Fruit fly (Drosophila melanogaster) whole organism, embryonic: ENCODE measurements around the gene CG6052.

Experiments
- B-H1 ChIP-seq: fragments of 200-800 bp; sonication (Bioruptor generic); IDR thresholded peaks from 3 replicates; pipeline ENCODE4 v1.3.6; 2022; ENCODE audit warnings: missing biosample characterization, missing genetic modification characterization
- CG11093 ChIP-seq: fragments of 200-800 bp; sonication (Bioruptor generic); IDR thresholded peaks from 3 replicates; pipeline ENCODE4 v1.3.6; 2022; ENCODE audit warnings: missing biosample characterization, missing genetic modification characterization
- CG11398 ChIP-seq: fragments of 200-800 bp; sonication (Bioruptor generic); optimal IDR thresholded peaks from 2 replicates; lab custom pipeline; 2016; ENCODE audit warnings: missing biosample characterization, missing genetic modification characterization
- CG12071 ChIP-seq: fragments of 200-800 bp; sonication (Bioruptor generic); optimal IDR thresholded peaks from 3 replicates; lab custom pipeline; 2018; ENCODE audit warnings: missing biosample characterization, mild to moderate bottlenecking, missing genetic modification characterization
- CG13775 ChIP-seq: fragments of 200-800 bp; sonication (Bioruptor generic); optimal IDR thresholded peaks from 3 replicates; lab custom pipeline; 2017; ENCODE audit warnings: missing biosample characterization, mild to moderate bottlenecking, missing genetic modification characterization
- CG14710 ChIP-seq: fragments of 200-800 bp; sonication (Bioruptor generic); optimal IDR thresholded peaks from 3 replicates; lab custom pipeline; 2019; ENCODE audit warnings: missing biosample characterization, mild to moderate bottlenecking, missing genetic modification characterization, moderate library complexity
- CG14965 ChIP-seq: fragments of 200-800 bp; sonication (Bioruptor generic); optimal IDR thresholded peaks from 2 replicates; lab custom pipeline; 2016; ENCODE audit warnings: missing biosample characterization, missing genetic modification characterization, borderline replicate concordance
- CG1602 ChIP-seq: fragments of 200-800 bp; sonication (Bioruptor generic); optimal IDR thresholded peaks from 3 replicates; lab custom pipeline; 2016; ENCODE audit warnings: missing biosample characterization, missing genetic modification characterization
- CG1647 ChIP-seq: fragments of 200-800 bp; sonication (Bioruptor generic); optimal IDR thresholded peaks from 3 replicates; lab custom pipeline; 2016; ENCODE audit warnings: missing biosample characterization, missing genetic modification characterization
- CG16779 ChIP-seq: fragments of 200-800 bp; sonication (Bioruptor generic); IDR thresholded peaks from 2 replicates; pipeline ENCODE4 v1.3.6; 2022; ENCODE audit warnings: missing biosample characterization, missing genetic modification characterization
- CG16863 ChIP-seq: fragments of 200-800 bp; sonication (Bioruptor generic); optimal IDR thresholded peaks from 3 replicates; lab custom pipeline; 2016; ENCODE audit warnings: missing biosample characterization, missing genetic modification characterization
- CG17328 ChIP-seq: fragments of 200-800 bp; sonication (Bioruptor generic); IDR thresholded peaks from 2 replicates; pipeline ENCODE4 v1.3.6; 2022; ENCODE audit warnings: missing biosample characterization, missing genetic modification characterization
- CG2199 ChIP-seq: fragments of 200-800 bp; sonication (Bioruptor generic); IDR thresholded peaks from 3 replicates; pipeline ENCODE4 v1.3.6; 2022; ENCODE audit warnings: missing biosample characterization, missing genetic modification characterization
- CG2889 ChIP-seq: fragments of 200-800 bp; sonication (Bioruptor generic); IDR thresholded peaks from 3 replicates; pipeline ENCODE4 v1.3.6; 2022; ENCODE audit warnings: missing biosample characterization, missing genetic modification characterization
- CG30020 ChIP-seq: fragments of 200-800 bp; optimal IDR thresholded peaks from 2 replicates; lab custom pipeline; 2019; ENCODE audit warnings: missing biosample characterization, mild to moderate bottlenecking, missing genetic modification characterization, moderate library complexity
- CG3065 ChIP-seq: fragments of 200-800 bp; sonication (Bioruptor generic); optimal IDR thresholded peaks from 2 replicates; lab custom pipeline; 2016; ENCODE audit warnings: missing biosample characterization, missing genetic modification characterization
- CG33557 ChIP-seq: fragments of 200-800 bp; sonication (Bioruptor generic); optimal IDR thresholded peaks from 2 replicates; lab custom pipeline; 2019; ENCODE audit warnings: missing biosample characterization, mild to moderate bottlenecking, missing genetic modification characterization, moderate library complexity
- CG5953 ChIP-seq: fragments of 200-800 bp; sonication (Bioruptor generic); IDR thresholded peaks from 2 replicates; pipeline ENCODE4 v1.3.6; 2022; ENCODE audit warnings: missing biosample characterization, missing genetic modification characterization
- CG6765 ChIP-seq: fragments of 200-800 bp; sonication (Bioruptor generic); optimal IDR thresholded peaks from 3 replicates; lab custom pipeline; 2017; ENCODE audit warnings: missing biosample characterization, mild to moderate bottlenecking, missing genetic modification characterization
- CG6791 ChIP-seq: fragments of 200-800 bp; sonication (Bioruptor generic); IDR thresholded peaks from 3 replicates; pipeline ENCODE4 v1.3.6; 2022; ENCODE audit warnings: missing biosample characterization, missing genetic modification characterization; ENCODE audit not compliant: partially characterized antibody
- CG7372 ChIP-seq: fragments of 200-800 bp; sonication (Bioruptor generic); IDR thresholded peaks from 2 replicates; pipeline ENCODE4 v1.3.6; 2022; ENCODE audit warnings: missing biosample characterization, missing genetic modification characterization
- CG8359 ChIP-seq: fragments of 200-800 bp; sonication (Bioruptor generic); optimal IDR thresholded peaks from 2 replicates; lab custom pipeline; 2017; ENCODE audit warnings: missing biosample characterization, mild to moderate bottlenecking, missing genetic modification characterization, borderline replicate concordance
- CTCF ChIP-seq: fragments of 200-800 bp; sonication (Bioruptor generic); optimal IDR thresholded peaks from 2 replicates; lab custom pipeline; 2017; ENCODE audit warnings: missing biosample characterization, mild to moderate bottlenecking, missing genetic modification characterization, moderate library complexity
- Dip2 ChIP-seq: fragments of 200-800 bp; sonication (Bioruptor generic); IDR thresholded peaks from 2 replicates; pipeline ENCODE4 v1.3.6; 2022; ENCODE audit warnings: missing biosample characterization, missing genetic modification characterization
- Dref ChIP-seq: fragments of 200-800 bp; sonication (Bioruptor generic); IDR thresholded peaks from 2 replicates; pipeline ENCODE4 v1.3.6; 2022; ENCODE audit warnings: missing biosample characterization, missing genetic modification characterization
- Ets65A ChIP-seq: fragments of 200-800 bp; sonication (Bioruptor generic); peaks from one replicate; lab custom pipeline; 2016; ENCODE audit warnings: missing biosample characterization, missing genetic modification characterization
- GATAe ChIP-seq: fragments of 200-800 bp; sonication (Bioruptor generic); conservative IDR thresholded peaks from 2 replicates; pipeline ENCODE4 v1.3.6; 2022; ENCODE audit warnings: missing biosample characterization, missing genetic modification characterization
- Hey ChIP-seq: fragments of 200-800 bp; sonication (Bioruptor generic); optimal IDR thresholded peaks from 3 replicates; lab custom pipeline; 2018; ENCODE audit warnings: missing biosample characterization, mild to moderate bottlenecking, missing genetic modification characterization
- Nf-YC ChIP-seq: fragments of 200-800 bp; optimal IDR thresholded peaks from 3 replicates; lab custom pipeline; 2019; ENCODE audit warnings: missing biosample characterization, mild to moderate bottlenecking, missing genetic modification characterization, moderate library complexity
- Trl ChIP-seq, 3 experiments: fragments of >200 bp in 2 of 3; fragments of 200-800 bp in 1 of 3; sonication (Bioruptor generic) in 1 of 3; optimal IDR thresholded peaks; 2 replicates in 1 of 3; 3 replicates in 2 of 3; lab custom pipeline; 2016 to 2017; ENCODE audit warnings: missing biosample characterization in 1 of 3, missing genetic modification characterization in 1 of 3
- cwo ChIP-seq: fragments of 200-800 bp; sonication (Bioruptor generic); optimal IDR thresholded peaks from 3 replicates; lab custom pipeline; 2017; ENCODE audit warnings: missing biosample characterization, missing genetic modification characterization, mild to moderate bottlenecking, moderate library complexity, missing genetic modification reagents
- dmrt11E ChIP-seq: fragments of 200-800 bp; sonication (Bioruptor generic); optimal IDR thresholded peaks from 3 replicates; lab custom pipeline; 2018; ENCODE audit warnings: missing biosample characterization, mild to moderate bottlenecking, missing genetic modification characterization, moderate library complexity
- grn ChIP-seq: fragments of 200-800 bp; sonication (Bioruptor generic); optimal IDR thresholded peaks from 3 replicates; lab custom pipeline; 2017; ENCODE audit warnings: missing biosample characterization, missing genetic modification characterization
- gsb ChIP-seq: fragments of 200-800 bp; sonication (Bioruptor generic); IDR thresholded peaks from 2 replicates; pipeline ENCODE4 v1.3.6; 2022; ENCODE audit warnings: missing biosample characterization, missing genetic modification characterization
- ind ChIP-seq: fragments of 200-800 bp; sonication (Bioruptor generic); optimal IDR thresholded peaks from 3 replicates; lab custom pipeline; 2016; ENCODE audit warnings: missing biosample characterization, missing genetic modification characterization
- lov ChIP-seq, 2 experiments: fragments of 200-800 bp in 1 of 2; fragments of >200 bp in 1 of 2; sonication (Bioruptor generic) in 1 of 2; IDR thresholded peaks in 1 of 2; optimal IDR thresholded peaks in 1 of 2; 2 replicates in 1 of 2; 3 replicates in 1 of 2; pipeline versions ENCODE4 v1.3.6 to Lab custom; 2017 to 2022; ENCODE audit warnings: missing biosample characterization in 1 of 2, missing genetic modification characterization in 1 of 2
- repo ChIP-seq: fragments of 200-800 bp; sonication (Bioruptor generic); optimal IDR thresholded peaks from 2 replicates; lab custom pipeline; 2016; ENCODE audit warnings: missing biosample characterization, missing genetic modification characterization
- sens ChIP-seq: fragments of 200-800 bp; sonication (Bioruptor generic); peaks from one replicate; lab custom pipeline; 2016; ENCODE audit warnings: missing biosample characterization, missing genetic modification characterization
- sim ChIP-seq: fragments of 200-800 bp; sonication (Bioruptor generic); IDR thresholded peaks from 2 replicates; pipeline ENCODE4 v1.3.6; 2022; ENCODE audit warnings: missing biosample characterization, missing genetic modification characterization
- stwl ChIP-seq: fragments of 200-800 bp; sonication (Bioruptor generic); optimal IDR thresholded peaks from 3 replicates; lab custom pipeline; 2018; ENCODE audit warnings: missing biosample characterization, mild to moderate bottlenecking, missing genetic modification characterization, moderate library complexity
- ttk ChIP-seq: fragments of 200-800 bp; sonication (Bioruptor generic); IDR thresholded peaks from 2 replicates; pipeline ENCODE4 v2.1.2; 2022; ENCODE audit warnings: missing biosample characterization, missing genetic modification characterization
- usp ChIP-seq: fragments of >200 bp; optimal IDR thresholded peaks from 2 replicates; lab custom pipeline; 2017; ENCODE audit warnings: missing biosample characterization, missing genetic modification characterization
- vfl ChIP-seq: fragments of 200-800 bp; sonication (Bioruptor generic); optimal IDR thresholded peaks from 2 replicates; lab custom pipeline; 2016; ENCODE audit warnings: missing biosample characterization, missing genetic modification characterization
- zen2 ChIP-seq: fragments of 200-800 bp; sonication (Bioruptor generic); IDR thresholded peaks from 3 replicates; pipeline ENCODE4 v1.3.6; 2022; ENCODE audit warnings: missing biosample characterization, missing genetic modification characterization; ENCODE audit not compliant: partially characterized antibody

Gene CG6052

dm6 chr3L:17763987-17764386, 34.8 kb upstream of the CG6052 start, which contains the start of the genes Adgf-A and Adgf-A2 (continued):
- TF ChIP-seq grn (peak; percentile 11), CG2199 (peak; percentile 92), CG14965 (no peak), ttk (GFP tag; lab: Robert Waterston, UW) (0 out of 2 replicates have a peak, but pooled peaks have one; percentile 8), CG5953 (GFP tag; lab: Robert Waterston, UW) (no peak), Trl (optimal IDR thresholded peaks at IDR 0.05; lab: Kevin White, UChicago) (peak in 1 of 2 experiments; percentile 7), Trl (GFP tag; optimal IDR thresholded peaks at IDR 0.05; lab: Kevin White, UChicago) (no peak), repo (no peak)
- TF ChIP-seq, all 482 proteins: peak for 10

dm6 chr3L:17759072-17759747, 30.0 kb upstream of the CG6052 start, which contains the start of gene CG32181:
Gene CG32181 (plus strand): TSS chr3L:17759697.
- peak; percentile 53 for TF ChIP-seq CG3065 (GFP tag; lab: Kevin White, UChicago)
- TF ChIP-seq Ets65A (GFP tag; lab: Kevin White, UChicago): peak; percentile 73
- peak; percentile 19 for TF ChIP-seq sens
- no peak for TF ChIP-seq B-H1 (GFP tag; lab: Robert Waterston, UW)
- TF ChIP-seq Hey (tag; lab: Kevin White, UChicago): no peak
- TF ChIP-seq CG13775 (GFP tag; lab: Kevin White, UChicago): peak; percentile 91

dm6 chr3L:17758084-17758211, 28.8 kb upstream of the CG6052 start, which contains the start of gene CG32182:
Gene CG32182 (plus strand): TSS chr3L:17758112.
- TF ChIP-seq CG6791 (GFP tag; lab: Robert Waterston, UW) (0 out of 3 replicates have a peak, but pooled peaks have one; percentile 3), CG11398 (no peak), usp (no peak), CG30020 (tag; lab: Kevin White, UChicago) (no peak), lov (optimal IDR thresholded peaks at IDR 0.05; lab: Kevin White, UChicago) (no peak), lov (GFP tag; IDR thresholded peaks at IDR 0.05; lab: Robert Waterston, UW) (0 out of 3 replicates have a peak, but pooled peaks have one; percentile 2)

- TF ChIP-seq CG16779 (GFP tag; lab: Robert Waterston, UW): no peak
- TF ChIP-seq CG17328 (GFP tag; lab: Robert Waterston, UW): peak; percentile 62
- peak; percentile 90 for TF ChIP-seq CG33557 (GFP tag; lab: Kevin White, UChicago)
- peak; percentile 75 for TF ChIP-seq CG11093 (GFP tag; lab: Robert Waterston, UW)
- TF ChIP-seq CTCF: peak; percentile 52
- TF ChIP-seq CG1647 (GFP tag; lab: Kevin White, UChicago): peak; percentile 24
- peak; percentile 49 for TF ChIP-seq ind (GFP tag; lab: Kevin White, UChicago)
- TF ChIP-seq cwo (GFP tag; lab: Kevin White, UChicago): peak; percentile 4
- TF ChIP-seq sim (GFP tag; lab: Robert Waterston, UW): 0 out of 2 replicates have a peak, but pooled peaks have one; percentile 50
- peak; percentile 21 for TF ChIP-seq stwl (tag; lab: Kevin White, UChicago)
- no peak for TF ChIP-seq CG12071 (GFP tag; lab: Kevin White, UChicago)
- TF ChIP-seq CG6765 (GFP tag; lab: Kevin White, UChicago): no peak
- no peak for TF ChIP-seq Nf-YC
- TF ChIP-seq CG14710: peak; percentile 91
- TF ChIP-seq CG16863 (GFP tag; lab: Kevin White, UChicago): peak; percentile 67
- TF ChIP-seq dmrt11E (tag; lab: Kevin White, UChicago): peak; percentile 95
- no peak for TF ChIP-seq vfl
- no peak for TF ChIP-seq GATAe
- no peak for TF ChIP-seq Dref
- no peak for TF ChIP-seq zen2 (GFP tag; lab: Robert Waterston, UW)
- TF ChIP-seq Dip2 (GFP tag; lab: Robert Waterston, UW): no peak
- no peak for TF ChIP-seq gsb
- 0 out of 2 replicates have a peak, but pooled peaks have one; percentile 19 for TF ChIP-seq CG7372
- peak; percentile 75 for TF ChIP-seq CG8359
- peak; percentile 81 for TF ChIP-seq CG1602
- peak; percentile 39 for TF ChIP-seq repo
- no peak for TF ChIP-seq CG2889 (GFP tag; lab: Robert Waterston, UW)
Measured at dm6 chr3L:17757156-17758083, 28.2 kb upstream of the CG6052 start.
